Fruit fly (Drosophila melanogaster): Measurements from ENCODE around the gene CG34296.

Gene CG34296

dm6 chr3R:29696359-29696758, 26.0 kb upstream of the CG34296 start:
- TF ChIP-seq Sox15 (GFP tag; optimal IDR thresholded peaks at IDR 0.05) (no peak), eg (GFP tag; IDR thresholded peaks at IDR 0.05) (no peak), Hr39 (GFP tag; optimal IDR thresholded peaks at IDR 0.05) (peak; percentile 8)

dm6 chr3R:29697841-29698240, 24.5 kb upstream of the CG34296 start:
- TF ChIP-seq Sox14 (GFP tag; optimal IDR thresholded peaks at IDR 0.05) (no peak), CG11294 (GFP tag; IDR thresholded peaks at IDR 0.05) (no peak), Hr38 (GFP tag; optimal IDR thresholded peaks at IDR 0.05) (no peak), dsx (GFP tag; optimal IDR thresholded peaks at IDR 0.05; ENCODE audit: poor library complexity, severe bottlenecking) (no peak), CG7368 (GFP tag; optimal IDR thresholded peaks at IDR 0.05) (no peak), acj6 (GFP tag; optimal IDR thresholded peaks at IDR 0.05) (no peak), topi (GFP tag; optimal IDR thresholded peaks at IDR 0.05) (no peak)

dm6 chr3R:29699220-29699619, 23.1 kb upstream of the CG34296 start:
- TF ChIP-seq cyc (GFP tag; optimal IDR thresholded peaks at IDR 0.05) (no peak), Ets21C (GFP tag; optimal IDR thresholded peaks at IDR 0.05) (no peak), CG8319 (GFP tag; optimal IDR thresholded peaks at IDR 0.05) (no peak), Hr38 (GFP tag; optimal IDR thresholded peaks at IDR 0.05) (no peak), CG34406 (GFP tag; optimal IDR thresholded peaks at IDR 0.05) (no peak), Hr4 (GFP tag; optimal IDR thresholded peaks at IDR 0.05) (peak; percentile 12), CG11294 (GFP tag; IDR thresholded peaks at IDR 0.05) (no peak), svp (GFP tag) (no peak), salr (GFP tag; optimal IDR thresholded peaks at IDR 0.05) (no peak), Eip75B (GFP tag; optimal IDR thresholded peaks at IDR 0.05) (no peak), CG32006 (GFP tag; optimal IDR thresholded peaks at IDR 0.05) (peak; percentile 26), Sox14 (GFP tag; optimal IDR thresholded peaks at IDR 0.05) (no peak), CG10631 (GFP tag; optimal IDR thresholded peaks at IDR 0.05) (no peak), eg (GFP tag; IDR thresholded peaks at IDR 0.05) (peak; percentile 68; the same call in 2 of the 3 replicates), CG15336 (GFP tag; IDR thresholded peaks at IDR 0.05) (peak; percentile 47; the same call in 1 of the 2 replicates), dac (GFP tag; optimal IDR thresholded peaks at IDR 0.05) (no peak), fkh (GFP tag; optimal IDR thresholded peaks at IDR 0.05) (no peak), pdm3 (GFP tag; optimal IDR thresholded peaks at IDR 0.05) (no peak), fd59A (GFP tag; optimal IDR thresholded peaks at IDR 0.05) (no peak), vri (GFP tag; optimal IDR thresholded peaks at IDR 0.05) (no peak), Eip78C (GFP tag) (peak; percentile 15), CG10669 (GFP tag; optimal IDR thresholded peaks at IDR 0.05) (no peak), ss (GFP tag; optimal IDR thresholded peaks at IDR 0.05) (no peak), Hr39 (GFP tag; optimal IDR thresholded peaks at IDR 0.05) (no peak), CG3032 (tag; optimal IDR thresholded peaks at IDR 0.05) (no peak), CG11762 (GFP tag; optimal IDR thresholded peaks at IDR 0.05; ENCODE audit: insufficient read depth) (no peak), net (GFP tag; optimal IDR thresholded peaks at IDR 0.05) (no peak), Smox (GFP tag; optimal IDR thresholded peaks at IDR 0.05) (no peak), Met (GFP tag; optimal IDR thresholded peaks at IDR 0.05) (no peak), Gug (GFP tag; IDR thresholded peaks at IDR 0.05) (no peak), Eip93F (GFP tag; optimal IDR thresholded peaks at IDR 0.05) (no peak), CG6792 (GFP tag; optimal IDR thresholded peaks at IDR 0.05) (no peak), CG1621 (tag; optimal IDR thresholded peaks at IDR 0.05) (no peak), CG8119 (GFP tag; IDR thresholded peaks at IDR 0.05) (peak; percentile 42; the same call in 1 of the 3 replicates), Blimp-1 (GFP tag; optimal IDR thresholded peaks at IDR 0.05) (no peak)
